Worm (Caenorhabditis elegans) whole organism, L2 larva: ENCODE results near the gene Y39A1A.27.
A peak's percentile ranks its signal among the peaks of the same experiment; 100 is the strongest.

Experiments used
- C34F6.9 ChIP-seq: fragments of 150-350 bp; optimal IDR thresholded peaks from 2 replicates; lab custom pipeline; 2014; ENCODE audit warnings: missing biosample characterization, missing genetic modification characterization
- F13H6.1 ChIP-seq: sonication (generic microtip); optimal IDR thresholded peaks from 2 replicates; lab custom pipeline; 2016; ENCODE audit warnings: missing genetic modification characterization, missing compliant biosample characterization
- R02D3.7 ChIP-seq: fragments of 150-350 bp; optimal IDR thresholded peaks from 2 replicates; lab custom pipeline; 2014; ENCODE audit warnings: missing biosample characterization, missing genetic modification characterization
- ZK546.5 ChIP-seq: sonication (generic microtip); optimal IDR thresholded peaks from 2 replicates; lab custom pipeline; 2017; ENCODE audit warnings: missing biosample characterization, missing genetic modification characterization
- alr-1 ChIP-seq: fragments of 150-350 bp; optimal IDR thresholded peaks from 2 replicates; lab custom pipeline; 2014; ENCODE audit warnings: missing biosample characterization, missing genetic modification characterization
- ama-1 ChIP-seq: fragments of 150-350 bp; optimal IDR thresholded peaks from 2 replicates; lab custom pipeline; 2018; ENCODE audit warnings: inconsistent platforms
- blmp-1 ChIP-seq: sonication (generic microtip); optimal IDR thresholded peaks from 2 replicates; lab custom pipeline; 2017; ENCODE audit warnings: missing genetic modification characterization, mild to moderate bottlenecking, missing compliant biosample characterization, antibody characterized with exemption, moderate library complexity; ENCODE audit not compliant: insufficient read depth
- ceh-16 ChIP-seq: fragments of 150-350 bp; optimal IDR thresholded peaks from 2 replicates; lab custom pipeline; 2014; ENCODE audit warnings: missing biosample characterization, missing genetic modification characterization
- ceh-82 ChIP-seq: fragments of 150-350 bp; optimal IDR thresholded peaks from 2 replicates; lab custom pipeline; 2014; ENCODE audit warnings: missing biosample characterization, missing genetic modification characterization
- crh-2 ChIP-seq: sonication (generic microtip); optimal IDR thresholded peaks from 2 replicates; lab custom pipeline; 2017; ENCODE audit warnings: missing biosample characterization, missing genetic modification characterization
- egl-27 ChIP-seq: sonication (generic microtip); optimal IDR thresholded peaks from 3 replicates; lab custom pipeline; 2017; ENCODE audit warnings: missing biosample characterization, missing genetic modification reagents, missing genetic modification characterization
- elt-1 ChIP-seq: fragments of 150-350 bp; optimal IDR thresholded peaks from 2 replicates; lab custom pipeline; 2014; ENCODE audit warnings: missing biosample characterization, missing genetic modification characterization
- elt-3 ChIP-seq: sonication (generic microtip); optimal IDR thresholded peaks from 2 replicates; lab custom pipeline; 2017; ENCODE audit warnings: missing biosample characterization, missing genetic modification characterization
- fos-1 ChIP-seq: fragments of 150-350 bp; optimal IDR thresholded peaks from 2 replicates; lab custom pipeline; 2014; ENCODE audit warnings: missing biosample characterization, missing genetic modification characterization
- gmeb-1 ChIP-seq: fragments of 150-350 bp; optimal IDR thresholded peaks from 2 replicates; lab custom pipeline; 2014; ENCODE audit warnings: missing biosample characterization, missing genetic modification characterization
- lin-11 ChIP-seq: fragments of 150-350 bp; sonication (generic microtip); optimal IDR thresholded peaks from 2 replicates; lab custom pipeline; 2014; ENCODE audit warnings: missing biosample characterization, missing genetic modification characterization, inconsistent platforms, mixed read lengths
- lin-13 ChIP-seq: fragments of 150-350 bp; optimal IDR thresholded peaks from 2 replicates; lab custom pipeline; 2014; ENCODE audit warnings: missing biosample characterization, missing genetic modification reagents, missing genetic modification characterization
- lsy-2 ChIP-seq, 2 experiments: fragments of 150-350 bp in 1 of 2; sonication (generic microtip) in 1 of 2; optimal IDR thresholded peaks; 2 replicates each; lab custom pipeline; 2014 to 2017; ENCODE audit warnings: missing biosample characterization in 2 of 2, missing genetic modification characterization in 2 of 2
- mab-5 ChIP-seq: fragments of 150-350 bp; optimal IDR thresholded peaks from 2 replicates; lab custom pipeline; 2014; ENCODE audit warnings: missing biosample characterization, missing genetic modification characterization
- nhr-10 ChIP-seq: sonication (generic microtip); optimal IDR thresholded peaks from 2 replicates; lab custom pipeline; 2017; ENCODE audit warnings: missing biosample characterization, missing genetic modification characterization
- nhr-11 ChIP-seq: fragments of 150-350 bp; optimal IDR thresholded peaks from 2 replicates; lab custom pipeline; 2014; ENCODE audit warnings: missing biosample characterization, missing genetic modification characterization
- nhr-12 ChIP-seq: fragments of 150-350 bp; optimal IDR thresholded peaks from 2 replicates; lab custom pipeline; 2014; ENCODE audit warnings: missing biosample characterization, missing genetic modification characterization
- nhr-129 ChIP-seq: fragments of 150-350 bp; optimal IDR thresholded peaks from 2 replicates; lab custom pipeline; 2014; ENCODE audit warnings: missing biosample characterization, missing genetic modification characterization
- nhr-21 ChIP-seq: fragments of 150-350 bp; optimal IDR thresholded peaks from 2 replicates; lab custom pipeline; 2014; ENCODE audit warnings: missing biosample characterization, missing genetic modification characterization
- nhr-25 ChIP-seq: fragments of 150-350 bp; sonication (generic microtip); optimal IDR thresholded peaks from 3 replicates; lab custom pipeline; 2014; ENCODE audit warnings: missing biosample characterization, missing genetic modification characterization
- nhr-6 ChIP-seq: fragments of 150-350 bp; optimal IDR thresholded peaks from 2 replicates; lab custom pipeline; 2014; ENCODE audit warnings: missing biosample characterization, missing genetic modification characterization
- peb-1 ChIP-seq: fragments of 150-350 bp; optimal IDR thresholded peaks from 2 replicates; lab custom pipeline; 2014; ENCODE audit warnings: missing biosample characterization, missing genetic modification characterization
- sem-4 ChIP-seq: fragments of 150-350 bp; optimal IDR thresholded peaks from 2 replicates; lab custom pipeline; 2014; ENCODE audit warnings: missing biosample characterization, missing genetic modification reagents, missing genetic modification characterization
- skn-1 ChIP-seq: sonication (generic microtip); optimal IDR thresholded peaks from 2 replicates; lab custom pipeline; 2017; ENCODE audit warnings: missing biosample characterization, missing genetic modification characterization
- sma-3 ChIP-seq: sonication (generic microtip); optimal IDR thresholded peaks from 2 replicates; lab custom pipeline; 2016; ENCODE audit warnings: missing genetic modification reagents, missing genetic modification characterization, missing compliant biosample characterization
- sma-9 ChIP-seq, 2 experiments: fragments of 150-350 bp in 1 of 2; sonication (generic microtip) in 1 of 2; optimal IDR thresholded peaks; 2 replicates each; lab custom pipeline; 2014 to 2016; ENCODE audit warnings: missing genetic modification characterization in 2 of 2, mild to moderate bottlenecking in 1 of 2, missing biosample characterization in 1 of 2, missing compliant biosample characterization in 1 of 2, missing genetic modification reagents in 1 of 2, moderate library complexity in 1 of 2
- snpc-4 ChIP-seq: fragments of 150-350 bp; optimal IDR thresholded peaks from 2 replicates; lab custom pipeline; 2014; ENCODE audit warnings: missing biosample characterization, missing genetic modification characterization
- unc-39 ChIP-seq: fragments of 150-350 bp; optimal IDR thresholded peaks from 2 replicates; lab custom pipeline; 2014; ENCODE audit warnings: missing biosample characterization, missing genetic modification characterization
- unc-55 ChIP-seq: fragments of 150-350 bp; sonication (generic microtip); optimal IDR thresholded peaks from 3 replicates; lab custom pipeline; 2014; ENCODE audit warnings: missing biosample characterization, missing genetic modification reagents, missing genetic modification characterization
- unc-62 ChIP-seq: fragments of 150-350 bp; optimal IDR thresholded peaks from 2 replicates; lab custom pipeline; 2014; ENCODE audit warnings: missing biosample characterization, missing genetic modification reagents, missing genetic modification characterization
- zag-1 ChIP-seq: fragments of 150-350 bp; optimal IDR thresholded peaks from 2 replicates; lab custom pipeline; 2014; ENCODE audit warnings: missing biosample characterization, missing genetic modification characterization

The Y39A1A.27 gene

DNA sequence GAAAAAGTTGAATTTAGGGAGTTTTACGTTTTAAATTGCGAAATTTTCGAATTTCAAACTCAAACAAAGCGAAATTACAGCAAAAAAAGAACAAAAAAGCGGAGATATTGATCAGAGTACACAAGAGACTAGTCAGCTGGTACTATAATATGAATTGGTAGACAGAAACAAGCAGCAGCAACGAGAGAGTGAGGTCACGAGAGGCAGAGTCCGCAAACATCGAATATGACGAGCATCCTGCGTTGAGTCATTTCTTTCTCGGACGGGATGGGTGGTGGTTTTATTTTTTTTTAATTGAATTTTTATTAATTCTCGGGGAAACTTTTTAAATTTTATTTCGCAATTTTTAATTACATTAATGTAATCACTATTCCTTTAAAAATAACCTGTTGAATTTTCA is 39.1 kb upstream of the Y39A1A.27 start:
- TF ChIP-seq snpc-4 (tag; lab: Kevin White, UChicago) (peak; percentile 23), gmeb-1 (tag; lab: Kevin White, UChicago) (peak; percentile 74), C34F6.9 (tag; lab: Kevin White, UChicago) (peak; percentile 88), ama-1 (peak; percentile 17), skn-1 (no peak), nhr-11 (tag; lab: Kevin White, UChicago) (no peak), lin-11 (peak; percentile 50), lsy-2 (tag; optimal IDR thresholded peaks at IDR 0.05; lab: Kevin White, UChicago) (peak; percentile 49 to 85), sem-4 (tag; lab: Kevin White, UChicago) (no peak), unc-39 (no peak), egl-27 (peak; percentile 49), unc-55 (peak; percentile 67), ceh-16 (peak; percentile 27), nhr-25 (peak; percentile 75), R02D3.7 (tag; lab: Kevin White, UChicago) (no peak), fos-1 (tag; lab: Kevin White, UChicago) (peak; percentile 98), lin-13 (GFP tag; lab: Kevin White, UChicago) (peak; percentile 46), elt-1 (tag; lab: Kevin White, UChicago) (no peak), nhr-129 (tag; lab: Kevin White, UChicago) (peak; percentile 79), mab-5 (peak; percentile 8), F13H6.1 (tag; lab: Kevin White, UChicago) (peak; percentile 69), blmp-1 (peak; percentile 1), nhr-6 (tag; lab: Kevin White, UChicago) (peak; percentile 30), sma-3 (GFP tag; lab: Kevin White, UChicago) (peak; percentile 31), nhr-12 (no peak), crh-2 (tag; lab: Kevin White, UChicago) (peak; percentile 78), nhr-21 (peak; percentile 10)

DNA sequence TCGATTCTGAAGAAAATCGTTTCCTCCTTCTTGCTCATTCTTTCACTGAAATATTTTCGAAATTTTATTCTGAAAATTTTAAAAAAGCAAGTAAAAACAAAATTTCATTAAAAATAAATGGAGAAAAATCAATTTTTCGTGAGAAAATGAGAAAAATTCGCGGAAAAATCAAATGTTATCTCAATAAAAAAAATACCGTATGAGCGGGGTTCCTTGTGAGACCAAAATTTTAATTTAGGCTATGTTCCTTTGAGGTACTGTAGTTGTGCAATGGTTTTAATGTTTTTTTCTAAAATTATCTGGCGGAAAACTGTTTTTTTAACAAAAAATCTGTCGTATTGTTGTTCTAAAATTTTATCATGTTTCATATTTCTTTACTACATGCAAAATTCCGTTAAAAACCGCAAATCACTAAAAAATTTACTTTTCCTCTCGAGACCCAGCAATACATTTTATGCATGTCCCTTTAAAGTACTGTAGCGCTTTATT is 38.6 kb upstream of the Y39A1A.27 start, which contains the start of gene epg-6:
Gene epg-6, minus strand, starts transcription at position 51 of the 489 bp plus-strand sequence.
- no peak for TF ChIP-seq ZK546.5 (tag; lab: Kevin White, UChicago)
- TF ChIP-seq lin-13 (GFP tag; lab: Kevin White, UChicago): no peak
- no peak for TF ChIP-seq elt-3
- TF ChIP-seq gmeb-1 (tag; lab: Kevin White, UChicago): no peak
- TF ChIP-seq alr-1: no peak
- TF ChIP-seq crh-2 (tag; lab: Kevin White, UChicago): no peak
- TF ChIP-seq nhr-129 (tag; lab: Kevin White, UChicago): no peak
- TF ChIP-seq nhr-10 (tag; lab: Kevin White, UChicago): no peak
- TF ChIP-seq sma-3 (GFP tag; lab: Kevin White, UChicago): no peak
- no peak for TF ChIP-seq peb-1 (tag; lab: Kevin White, UChicago)
- no peak for TF ChIP-seq lin-11

DNA sequence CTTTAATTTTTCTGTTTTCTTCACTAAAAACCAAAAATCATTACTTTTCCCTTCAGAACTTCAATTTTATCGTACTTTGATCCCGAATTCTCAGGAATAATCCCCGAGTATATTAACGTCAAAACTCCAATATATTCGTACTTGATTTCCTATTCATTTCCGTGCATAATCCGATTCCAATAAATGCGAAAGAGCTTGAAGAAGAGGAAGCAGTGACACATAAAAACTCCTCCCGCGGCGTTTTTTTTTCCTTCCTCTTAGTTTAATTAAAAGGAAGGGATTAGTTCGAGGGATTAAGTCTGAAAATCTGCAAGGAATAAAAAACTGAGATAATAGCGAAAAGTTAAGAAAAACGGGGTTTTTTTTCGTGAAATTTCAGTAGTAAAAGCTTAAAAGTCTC is 37.9 kb upstream of the Y39A1A.27 start:
- TF ChIP-seq sma-9 (GFP tag; optimal IDR thresholded peaks at IDR 0.05; lab: Kevin White, UChicago) (peak; percentile 12), sma-9 (tag; optimal IDR thresholded peaks at IDR 0.05; lab: Kevin White, UChicago) (no peak), nhr-6 (tag; lab: Kevin White, UChicago) (no peak)

DNA sequence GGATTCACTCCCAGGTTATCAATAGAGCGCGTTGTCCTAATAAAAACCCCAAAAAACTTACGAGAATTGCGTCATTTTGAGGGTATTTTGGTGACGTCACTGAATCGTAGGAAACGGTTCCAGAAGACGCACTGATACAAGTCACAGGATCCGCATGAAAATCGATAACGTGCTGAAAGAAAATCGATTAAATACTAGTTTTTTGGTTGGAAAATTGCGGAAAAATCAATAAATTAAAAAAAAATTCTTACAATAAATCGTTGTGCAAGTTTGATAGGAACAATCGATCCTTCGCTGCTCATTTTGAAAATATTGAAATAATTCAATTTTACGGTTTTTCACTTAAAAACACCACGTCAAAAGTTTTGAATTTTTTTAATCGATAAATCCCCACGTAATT is 35.5 kb upstream of the Y39A1A.27 start, which contains the start of gene Y39A1A.2:
Gene Y39A1A.2, minus strand, starts transcription at position 319 of the 400 bp plus-strand sequence.
- TF ChIP-seq zag-1 (no peak), ceh-82 (tag; lab: Kevin White, UChicago) (no peak)

DNA sequence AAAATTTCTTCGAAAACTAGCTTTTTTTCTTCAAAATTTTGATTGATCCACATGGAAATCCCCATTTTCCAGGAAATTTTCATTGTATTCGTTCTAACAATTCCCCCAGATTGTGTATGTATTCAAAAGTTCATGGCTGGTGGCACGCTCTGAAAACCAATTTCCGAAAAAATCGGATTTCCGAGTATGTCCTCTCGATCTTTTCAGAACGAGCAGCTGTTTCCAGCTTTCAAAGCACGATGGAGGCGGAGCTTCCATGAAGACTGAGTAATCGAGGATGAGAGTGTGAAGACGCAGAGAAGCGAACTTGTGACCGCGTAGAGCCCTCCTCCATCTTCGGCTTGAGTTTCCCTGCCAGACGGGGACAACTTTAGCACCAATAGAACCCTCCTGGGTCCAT is 34.4 kb upstream of the Y39A1A.27 start:
- TF ChIP-seq lin-13 (GFP tag; lab: Kevin White, UChicago): no peak
- peak; percentile 32 for TF ChIP-seq nhr-129 (tag; lab: Kevin White, UChicago)
- TF ChIP-seq F13H6.1 (tag; lab: Kevin White, UChicago): no peak
- TF ChIP-seq lsy-2 (tag; optimal IDR thresholded peaks at IDR 0.05; lab: Kevin White, UChicago): peak in 1 of 2 experiments; percentile 23
- TF ChIP-seq unc-55: peak; percentile 6
- peak; percentile 18 for TF ChIP-seq C34F6.9 (tag; lab: Kevin White, UChicago)
- TF ChIP-seq nhr-21: peak; percentile 45
- TF ChIP-seq unc-62: no peak
- peak; percentile 55 for TF ChIP-seq lin-11
- no peak for TF ChIP-seq ZK546.5 (tag; lab: Kevin White, UChicago)
- TF ChIP-seq, all 48 proteins: peak for 6
